Worm (Caenorhabditis elegans) whole organism, L1 larva: ENCODE data around the gene srw-15.
"Not testable (repeated sequence)": the region's sequence is repeated elsewhere in the genome, so short reads cannot be mapped to it uniquely, and the experiment has no call there.

Experiments
- elt-3 ChIP-seq, 6 experiments: fragments of 150-350 bp in 1 of 6; sonication (generic microtip); optimal IDR thresholded peaks; 2 replicates each; lab custom pipeline; 2017 to 2018; ENCODE audit warnings: missing biosample characterization in 6 of 6, missing genetic modification characterization in 6 of 6, inconsistent platforms in 1 of 6
- hlh-17 ChIP-seq: fragments of 200-800 bp; sonication (Bioruptor generic); optimal IDR thresholded peaks from 2 replicates; lab custom pipeline; 2018; ENCODE audit warnings: missing genetic modification characterization, mild to moderate bottlenecking, missing compliant biosample characterization, moderate library complexity, borderline replicate concordance
- nhr-12 ChIP-seq: sonication (generic microtip); optimal IDR thresholded peaks from 2 replicates; lab custom pipeline; 2017; ENCODE audit warnings: missing biosample characterization, missing genetic modification characterization
- nhr-28 ChIP-seq: fragments of 150-350 bp; optimal IDR thresholded peaks from 2 replicates; lab custom pipeline; 2014; ENCODE audit warnings: missing biosample characterization, missing genetic modification characterization
- rnt-1 ChIP-seq: sonication (generic microtip); optimal IDR thresholded peaks from 2 replicates; lab custom pipeline; 2016; ENCODE audit warnings: mild to moderate bottlenecking, missing genetic modification characterization, moderate library complexity, missing compliant biosample characterization
- ztf-11 ChIP-seq, 2 experiments: sonication (generic microtip); optimal IDR thresholded peaks; 2 replicates each; lab custom pipeline; 2016 to 2017; ENCODE audit warnings: missing genetic modification characterization in 2 of 2, missing biosample characterization in 1 of 2, missing compliant biosample characterization in 1 of 2
- ztf-4 ChIP-seq: fragments of 150-350 bp; optimal IDR thresholded peaks from 2 replicates; lab custom pipeline; 2014; ENCODE audit warnings: missing biosample characterization, missing genetic modification characterization

DNA sequence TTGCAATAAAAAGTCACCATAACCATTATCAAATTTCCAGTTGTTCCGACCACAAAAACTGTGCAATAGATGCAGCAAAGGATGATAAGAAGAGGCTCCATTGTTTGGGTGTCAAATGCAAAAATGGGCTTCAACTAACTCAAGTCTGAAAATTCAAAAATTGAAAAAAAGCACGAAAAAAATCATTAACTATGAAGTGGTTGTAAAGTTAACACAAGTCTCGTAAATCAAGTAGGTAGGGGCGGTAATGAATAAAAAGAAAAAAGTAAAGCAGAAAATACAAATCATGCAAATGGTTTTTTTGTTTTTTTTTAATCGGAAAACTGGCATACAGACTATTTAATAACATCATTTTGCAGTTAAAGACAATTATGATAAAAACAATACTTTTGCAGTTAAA lies 26.3 kb downstream of the srw-15 start, which contains the start of gene srsx-39:
- TF ChIP-seq nhr-12 (tag; lab: Kevin White, UChicago); ztf-11 (tag; optimal IDR thresholded peaks at IDR 0.05; lab: Kevin White, UChicago); hlh-17 (GFP tag; lab: Kevin White, UChicago); elt-3 (tag; optimal IDR thresholded peaks at IDR 0.05; lab: Kevin White, UChicago); nhr-28; rnt-1 (tag; lab: Kevin White, UChicago); ztf-4 (tag; lab: Kevin White, UChicago): not testable (repeated sequence)
